Worm (Caenorhabditis elegans) whole organism, L3 larva: Measurements from ENCODE around the gene F57F5.3.

Experiments
- R02D3.7 ChIP-seq: fragments of 150-350 bp; optimal IDR thresholded peaks from 2 replicates; lab custom pipeline; 2014; ENCODE audit warnings: missing biosample characterization, missing genetic modification characterization
- ZK546.5 ChIP-seq: sonication (generic microtip); optimal IDR thresholded peaks from 2 replicates; lab custom pipeline; 2017; ENCODE audit warnings: missing biosample characterization, missing genetic modification characterization
- ama-1 ChIP-seq: fragments of 150-350 bp; optimal IDR thresholded peaks from 2 replicates; lab custom pipeline; 2018
- ceh-16 ChIP-seq: sonication (generic microtip); optimal IDR thresholded peaks from 2 replicates; lab custom pipeline; 2017; ENCODE audit warnings: missing biosample characterization, missing genetic modification characterization
- ceh-28 ChIP-seq: fragments of 150-350 bp; optimal IDR thresholded peaks from 2 replicates; lab custom pipeline; 2014; ENCODE audit warnings: missing biosample characterization, missing genetic modification reagents, missing genetic modification characterization
- ceh-82 ChIP-seq: fragments of 150-350 bp; optimal IDR thresholded peaks from 2 replicates; lab custom pipeline; 2014; ENCODE audit warnings: missing biosample characterization, missing genetic modification characterization
- ceh-9 ChIP-seq: sonication (generic microtip); optimal IDR thresholded peaks from 2 replicates; lab custom pipeline; 2018; ENCODE audit warnings: missing biosample characterization, missing genetic modification characterization
- daf-12 ChIP-seq: fragments of 150-350 bp; optimal IDR thresholded peaks from 2 replicates; lab custom pipeline; 2014; ENCODE audit warnings: missing biosample characterization, missing genetic modification reagents, missing genetic modification characterization
- egl-27 ChIP-seq: sonication (generic microtip); optimal IDR thresholded peaks from 4 replicates; lab custom pipeline; 2017; ENCODE audit warnings: missing biosample characterization, missing genetic modification reagents, missing genetic modification characterization
- egl-5 ChIP-seq: fragments of 150-350 bp; optimal IDR thresholded peaks from 2 replicates; lab custom pipeline; 2017; ENCODE audit warnings: missing biosample characterization, missing genetic modification reagents, missing genetic modification characterization, inconsistent platforms
- elt-2 ChIP-seq: sonication (generic microtip); optimal IDR thresholded peaks from 2 replicates; lab custom pipeline; 2016; ENCODE audit warnings: missing genetic modification reagents, mild to moderate bottlenecking, missing genetic modification characterization, missing compliant biosample characterization
- elt-3 ChIP-seq, 3 experiments: fragments of 150-350 bp in 1 of 3; sonication (generic microtip) in 2 of 3; optimal IDR thresholded peaks; 2 replicates in 2 of 3; 4 replicates in 1 of 3; lab custom pipeline; 2014 to 2017; ENCODE audit warnings: missing biosample characterization in 3 of 3, missing genetic modification characterization in 3 of 3
- eor-1 ChIP-seq, 2 experiments: fragments of 150-350 bp; optimal IDR thresholded peaks; 2 replicates each; lab custom pipeline; 2014 to 2018; ENCODE audit warnings: missing biosample characterization in 2 of 2, missing genetic modification characterization in 2 of 2
- fkh-2 ChIP-seq: fragments of 150-350 bp; optimal IDR thresholded peaks from 2 replicates; lab custom pipeline; 2014; ENCODE audit warnings: missing biosample characterization, missing genetic modification reagents, missing genetic modification characterization
- fos-1 ChIP-seq: fragments of 150-350 bp; optimal IDR thresholded peaks from 2 replicates; lab custom pipeline; 2014; ENCODE audit warnings: missing biosample characterization, missing genetic modification characterization
- hmg-11 ChIP-seq: sonication (generic microtip); optimal IDR thresholded peaks from 2 replicates; lab custom pipeline; 2016; ENCODE audit warnings: missing genetic modification characterization, missing compliant biosample characterization
- jun-1 ChIP-seq: fragments of 150-350 bp; optimal IDR thresholded peaks from 2 replicates; lab custom pipeline; 2014; ENCODE audit warnings: missing biosample characterization, missing genetic modification reagents, missing genetic modification characterization
- lin-15B ChIP-seq: fragments of 150-350 bp; optimal IDR thresholded peaks from 2 replicates; lab custom pipeline; 2014; ENCODE audit warnings: missing biosample characterization, missing genetic modification characterization
- lin-39 ChIP-seq: fragments of 150-350 bp; optimal IDR thresholded peaks from 2 replicates; lab custom pipeline; 2018; ENCODE audit warnings: missing biosample characterization, missing genetic modification reagents, missing genetic modification characterization
- lsy-12 ChIP-seq: sonication (generic microtip); optimal IDR thresholded peaks from 2 replicates; lab custom pipeline; 2016; ENCODE audit warnings: mild to moderate bottlenecking, missing genetic modification characterization, missing compliant biosample characterization
- mdl-1 ChIP-seq: fragments of 150-350 bp; optimal IDR thresholded peaks from 2 replicates; lab custom pipeline; 2014; ENCODE audit warnings: missing biosample characterization, missing genetic modification characterization
- mml-1 ChIP-seq: fragments of 150-350 bp; sonication (generic microtip); optimal IDR thresholded peaks from 3 replicates; lab custom pipeline; 2014; ENCODE audit warnings: missing biosample characterization, missing genetic modification characterization
- nfya-1 ChIP-seq: sonication (generic microtip); optimal IDR thresholded peaks from 2 replicates; lab custom pipeline; 2017; ENCODE audit warnings: missing genetic modification characterization, mild to moderate bottlenecking, missing compliant biosample characterization, antibody characterized with exemption, moderate library complexity; ENCODE audit not compliant: insufficient read depth
- nhr-11 ChIP-seq: fragments of 150-350 bp; optimal IDR thresholded peaks from 2 replicates; lab custom pipeline; 2014; ENCODE audit warnings: missing biosample characterization, missing genetic modification characterization
- nhr-12 ChIP-seq: fragments of 150-350 bp; optimal IDR thresholded peaks from 2 replicates; lab custom pipeline; 2014; ENCODE audit warnings: missing biosample characterization, missing genetic modification characterization
- nhr-23 ChIP-seq: fragments of 150-350 bp; optimal IDR thresholded peaks from 2 replicates; lab custom pipeline; 2014; ENCODE audit warnings: missing biosample characterization, missing genetic modification reagents, missing genetic modification characterization
- nhr-237 ChIP-seq: fragments of 150-350 bp; optimal IDR thresholded peaks from 2 replicates; lab custom pipeline; 2014; ENCODE audit warnings: missing biosample characterization, missing genetic modification characterization
- nhr-25 ChIP-seq: sonication (generic microtip); optimal IDR thresholded peaks from 2 replicates; lab custom pipeline; 2017; ENCODE audit warnings: missing biosample characterization, missing genetic modification characterization
- nhr-28 ChIP-seq: fragments of 150-350 bp; optimal IDR thresholded peaks from 2 replicates; lab custom pipeline; 2014; ENCODE audit warnings: missing biosample characterization, missing genetic modification characterization
- nhr-43 ChIP-seq: sonication (generic microtip); optimal IDR thresholded peaks from 2 replicates; lab custom pipeline; 2016; ENCODE audit warnings: mild to moderate bottlenecking, missing genetic modification characterization, missing compliant biosample characterization; ENCODE audit not compliant: poor library complexity, severe bottlenecking
- nhr-77 ChIP-seq: fragments of 150-350 bp; optimal IDR thresholded peaks from 2 replicates; lab custom pipeline; 2014; ENCODE audit warnings: missing biosample characterization, missing genetic modification characterization
- pha-4 ChIP-seq: fragments of 150-350 bp; optimal IDR thresholded peaks from 2 replicates; lab custom pipeline; 2014; ENCODE audit warnings: missing biosample characterization, missing genetic modification reagents, missing genetic modification characterization
- pqm-1 ChIP-seq: fragments of 150-350 bp; optimal IDR thresholded peaks from 2 replicates; lab custom pipeline; 2017; ENCODE audit warnings: missing biosample characterization, missing genetic modification characterization, inconsistent platforms
- sea-2 ChIP-seq: fragments of 150-350 bp; sonication (generic microtip); optimal IDR thresholded peaks from 4 replicates; lab custom pipeline; 2014; ENCODE audit warnings: missing biosample characterization, missing genetic modification reagents, missing genetic modification characterization
- skn-1 ChIP-seq: fragments of 150-350 bp; optimal IDR thresholded peaks from 2 replicates; lab custom pipeline; 2014; ENCODE audit warnings: missing biosample characterization, missing genetic modification characterization
- snpc-4 ChIP-seq: fragments of 150-350 bp; optimal IDR thresholded peaks from 2 replicates; lab custom pipeline; 2014; ENCODE audit warnings: missing biosample characterization, missing genetic modification characterization
- tbx-2 ChIP-seq: sonication (generic microtip); optimal IDR thresholded peaks from 2 replicates; lab custom pipeline; 2016; ENCODE audit warnings: mild to moderate bottlenecking, missing genetic modification characterization, missing compliant biosample characterization
- unc-39 ChIP-seq: sonication (generic microtip); optimal IDR thresholded peaks from 4 replicates; lab custom pipeline; 2017; ENCODE audit warnings: missing biosample characterization, missing genetic modification characterization
- zag-1 ChIP-seq: fragments of 150-350 bp; optimal IDR thresholded peaks from 2 replicates; lab custom pipeline; 2014; ENCODE audit warnings: missing biosample characterization, missing genetic modification characterization
- ztf-11 ChIP-seq: fragments of 150-350 bp; optimal IDR thresholded peaks from 2 replicates; lab custom pipeline; 2014; ENCODE audit warnings: missing biosample characterization, missing genetic modification characterization
- ztf-4 ChIP-seq: fragments of 150-350 bp; optimal IDR thresholded peaks from 2 replicates; lab custom pipeline; 2014; ENCODE audit warnings: missing biosample characterization, missing genetic modification characterization

Gene F57F5.3

ce11 chrV:12037889-12038288 lies 31.5 kb upstream of the F57F5.3 start:
- TF ChIP-seq snpc-4 (tag; lab: Kevin White, UChicago) (no peak), nhr-11 (tag; lab: Kevin White, UChicago) (no peak), mml-1 (tag; lab: Kevin White, UChicago) (no peak), eor-1 (tag; optimal IDR thresholded peaks at IDR 0.05; lab: Kevin White, UChicago) (no peak), zag-1 (tag; lab: Kevin White, UChicago) (no peak), ama-1 (lab: Kevin White, UChicago) (peak; percentile 31)

DNA sequence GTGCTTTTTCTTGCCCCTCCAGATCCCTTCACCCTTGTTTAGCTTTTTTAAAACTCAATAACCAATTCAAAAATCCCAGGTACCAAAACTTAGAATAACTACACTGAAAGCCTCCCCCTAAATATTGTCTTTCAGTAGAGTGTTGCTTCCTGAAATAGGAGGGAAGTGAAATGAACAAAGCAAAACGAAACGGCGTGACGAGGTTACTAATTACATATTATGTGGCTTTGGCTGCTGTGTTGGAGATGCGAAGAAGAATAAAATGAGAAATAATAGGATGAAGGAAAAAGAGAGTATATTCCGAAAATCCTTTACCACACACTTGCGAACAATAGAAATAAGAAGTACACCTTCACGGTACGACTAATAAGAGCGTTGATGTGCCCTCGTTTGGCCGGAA lies 29.7 kb upstream of the F57F5.3 start:
- no peak for TF ChIP-seq ceh-82 (tag; lab: Kevin White, UChicago)
- TF ChIP-seq nhr-23 (tag; lab: Kevin White, UChicago), result no peak
- no peak for TF ChIP-seq hmg-11
- no peak for TF ChIP-seq lsy-12 (tag; lab: Kevin White, UChicago)
- TF ChIP-seq nhr-25 (tag; lab: Kevin White, UChicago), result no peak
- TF ChIP-seq, all 47 proteins: peak for 0

ce11 chrV:12033841-12034240 lies 27.4 kb upstream of the F57F5.3 start:
- TF ChIP-seq daf-12 (tag; lab: Kevin White, UChicago), result no peak
- TF ChIP-seq elt-3 (tag; optimal IDR thresholded peaks at IDR 0.05; lab: Kevin White, UChicago), result no peak
- TF ChIP-seq mdl-1 (tag; lab: Kevin White, UChicago), result no peak
- no peak for TF ChIP-seq nhr-28 (tag; lab: Kevin White, UChicago)

DNA sequence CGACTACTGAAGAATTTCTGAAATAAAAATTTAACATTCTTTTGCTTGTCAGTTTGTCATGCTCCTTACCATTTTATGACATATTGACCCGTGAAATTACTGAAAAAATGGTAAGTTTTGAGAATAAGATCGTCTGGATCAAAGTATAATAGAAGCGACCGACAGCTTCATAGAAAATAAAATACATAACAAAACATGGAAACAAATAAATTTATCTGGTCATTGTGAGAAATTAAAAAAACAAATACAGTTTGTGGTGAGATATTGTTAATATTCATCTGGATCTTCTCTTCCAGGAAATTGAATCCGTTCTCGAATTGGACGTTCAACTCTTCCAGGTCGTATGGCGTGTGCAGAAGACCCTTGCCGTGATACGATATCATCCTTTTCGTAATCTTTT lies 25.7 kb upstream of the F57F5.3 start, which contains the start of gene pkc-1:
Gene pkc-1, minus strand, starts transcription at position 101 of the 400 bp plus-strand sequence.
- no peak for TF ChIP-seq hmg-11
- no peak for TF ChIP-seq ceh-9 (tag; lab: Kevin White, UChicago)
- TF ChIP-seq nhr-28 (tag; lab: Kevin White, UChicago), result no peak
- no peak for TF ChIP-seq jun-1
- TF ChIP-seq skn-1 (tag; lab: Kevin White, UChicago), result no peak
- no peak for TF ChIP-seq snpc-4 (tag; lab: Kevin White, UChicago)
- TF ChIP-seq egl-27 (tag; lab: Kevin White, UChicago), result no peak
- no peak for TF ChIP-seq pqm-1
- TF ChIP-seq elt-2 (tag; lab: Kevin White, UChicago), result no peak
- no peak for TF ChIP-seq fkh-2 (tag; lab: Kevin White, UChicago)
- no peak for TF ChIP-seq unc-39
- no peak for TF ChIP-seq ztf-11
- TF ChIP-seq nhr-12 (tag; lab: Kevin White, UChicago), result no peak
- no peak for TF ChIP-seq nhr-77 (tag; lab: Kevin White, UChicago)
- no peak for TF ChIP-seq tbx-2 (tag; lab: Kevin White, UChicago)
- no peak for TF ChIP-seq ztf-4 (tag; lab: Kevin White, UChicago)
- no peak for TF ChIP-seq pha-4 (tag; lab: Kevin White, UChicago)
- TF ChIP-seq nhr-237 (tag; lab: Kevin White, UChicago), result no peak
- TF ChIP-seq fos-1 (tag; lab: Kevin White, UChicago), result no peak

ce11 chrV:12028151-12028550 lies 21.8 kb upstream of the F57F5.3 start:
- TF ChIP-seq nhr-25 (tag; lab: Kevin White, UChicago) (no peak), ceh-16 (tag; lab: Kevin White, UChicago) (no peak), eor-1 (tag; optimal IDR thresholded peaks at IDR 0.05; lab: Kevin White, UChicago) (no peak), nhr-43 (tag; lab: Kevin White, UChicago) (no peak), ceh-28 (tag; lab: Kevin White, UChicago) (no peak)

DNA sequence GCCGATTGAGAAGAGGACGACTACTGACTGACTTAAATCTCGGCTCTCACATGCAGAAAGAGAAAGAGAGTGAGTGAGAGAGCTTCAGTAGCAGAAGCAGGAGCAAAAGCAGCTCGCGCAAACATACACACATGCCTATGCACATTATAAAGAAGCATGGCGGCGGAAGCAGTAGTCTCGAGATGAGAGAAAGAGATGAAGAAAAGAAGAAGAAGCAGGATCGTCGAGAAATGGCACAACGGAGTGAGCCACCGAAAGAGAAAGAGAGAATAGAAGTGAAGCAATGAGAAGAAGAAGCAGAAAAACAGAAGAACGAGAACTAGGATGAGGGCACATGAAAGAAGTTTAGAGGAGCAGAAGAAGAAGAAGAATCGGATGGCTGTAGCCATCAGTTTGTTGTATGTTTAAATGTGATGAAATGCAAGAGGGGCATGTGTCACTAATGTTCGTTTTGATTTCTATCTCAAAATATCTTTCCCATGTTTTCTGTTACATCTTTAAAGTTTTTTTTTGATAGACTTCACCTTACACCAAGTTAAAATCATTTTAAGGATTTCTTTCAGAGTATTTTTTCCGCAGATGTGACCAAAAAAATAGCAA lies 20.6 kb upstream of the F57F5.3 start:
- peak; percentile 24 for TF ChIP-seq snpc-4 (tag; lab: Kevin White, UChicago)
- TF ChIP-seq jun-1, result no peak
- TF ChIP-seq egl-5, result no peak
- no peak for TF ChIP-seq sea-2 (GFP tag; lab: Kevin White, UChicago)
- no peak for TF ChIP-seq ama-1 (lab: Kevin White, UChicago)
- TF ChIP-seq lin-15B (tag; lab: Kevin White, UChicago), result peak; percentile 8
- TF ChIP-seq lsy-12 (tag; lab: Kevin White, UChicago), result no peak
- no peak for TF ChIP-seq nhr-237 (tag; lab: Kevin White, UChicago)
- no peak for TF ChIP-seq zag-1 (tag; lab: Kevin White, UChicago)
- TF ChIP-seq lin-39, result peak; percentile 74
- no peak for TF ChIP-seq ceh-28 (tag; lab: Kevin White, UChicago)
- TF ChIP-seq pqm-1, result no peak
- no peak for TF ChIP-seq fos-1 (tag; lab: Kevin White, UChicago)
- TF ChIP-seq mdl-1 (tag; lab: Kevin White, UChicago), result no peak
- no peak for TF ChIP-seq eor-1 (tag; optimal IDR thresholded peaks at IDR 0.05; lab: Kevin White, UChicago)
- TF ChIP-seq nhr-43 (tag; lab: Kevin White, UChicago), result no peak
- TF ChIP-seq nhr-11 (tag; lab: Kevin White, UChicago), result no peak
- no peak for TF ChIP-seq nhr-28 (tag; lab: Kevin White, UChicago)
- no peak for TF ChIP-seq ceh-16 (tag; lab: Kevin White, UChicago)
- TF ChIP-seq pha-4 (tag; lab: Kevin White, UChicago), result no peak
- TF ChIP-seq mml-1 (tag; lab: Kevin White, UChicago), result no peak
- TF ChIP-seq nfya-1 (tag; lab: Kevin White, UChicago), result peak; percentile 75
- TF ChIP-seq R02D3.7 (tag; lab: Kevin White, UChicago), result no peak
- TF ChIP-seq ZK546.5, result no peak
